Fruit fly (Drosophila melanogaster): Measurements from ENCODE around the gene Strump.

Gene Strump

DNA sequence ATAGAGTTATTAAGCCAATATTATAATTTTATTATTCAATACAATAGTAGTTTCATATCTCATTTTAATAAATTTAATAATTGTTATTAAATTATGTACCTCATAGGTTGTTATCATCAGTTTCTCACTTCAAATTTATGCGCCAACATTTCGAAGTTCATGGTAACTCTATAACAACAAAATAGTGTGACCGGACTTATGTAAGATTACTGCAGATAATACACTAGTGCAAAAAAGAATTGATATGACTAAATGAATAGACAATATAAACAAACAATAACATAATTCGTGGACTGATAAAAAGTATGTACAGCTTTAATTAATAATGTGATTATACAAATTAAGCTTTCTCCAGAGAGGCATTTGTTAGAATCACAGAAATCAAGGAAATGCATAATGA lies at the start of gene Strump:
Gene Strump, plus strand, starts transcription at position 212 of the 400 bp plus-strand sequence.
- no peak for TF ChIP-seq CTCF (optimal IDR thresholded peaks at IDR 0.05)
- TF ChIP-seq CG8478 (optimal IDR thresholded peaks at IDR 0.05) = no peak

DNA sequence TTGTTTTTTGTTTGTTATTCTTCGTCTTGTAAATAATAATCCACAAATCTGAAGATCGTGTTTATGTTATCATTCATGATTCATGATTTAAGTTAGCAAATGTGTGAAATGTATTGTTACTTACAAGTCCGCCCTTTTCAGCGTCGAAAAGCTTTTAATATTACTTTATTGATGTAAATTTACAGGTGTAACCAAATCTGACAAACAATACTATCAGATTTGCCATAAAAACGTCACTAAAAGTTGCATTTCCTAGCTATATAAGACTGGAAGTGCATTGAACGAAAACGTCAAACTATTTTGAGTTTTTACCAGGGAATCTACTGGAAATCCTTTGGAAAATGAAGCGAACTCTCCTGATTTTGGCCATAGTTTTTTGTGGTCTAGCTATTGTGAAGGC lies 39.6 kb upstream of the Strump start, which contains the start of gene CG33258:
Gene CG33258, plus strand, starts transcription at position 301 of the 400 bp plus-strand sequence.
- no peak for TF ChIP-seq CG8478 (optimal IDR thresholded peaks at IDR 0.05)
- TF ChIP-seq CTCF (optimal IDR thresholded peaks at IDR 0.05) = no peak

DNA sequence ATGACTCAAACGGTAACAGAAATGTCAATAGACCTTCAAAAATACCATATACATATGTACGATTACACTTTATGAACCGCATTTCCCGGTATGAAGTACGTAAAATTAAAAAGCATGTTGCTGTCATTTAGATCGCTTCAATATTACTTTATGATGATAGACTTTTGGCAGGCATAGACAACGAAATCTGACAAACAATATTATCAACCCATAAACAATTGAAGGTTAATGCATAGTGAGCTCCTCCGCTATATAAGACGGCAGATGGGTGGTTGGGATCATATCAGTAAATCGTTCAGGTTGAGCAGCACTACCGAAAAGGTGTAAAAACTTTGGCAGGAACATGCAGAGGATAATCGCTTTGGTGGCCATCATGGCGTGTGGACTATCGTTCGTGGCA lies 38.1 kb upstream of the Strump start, which contains the start of gene CG13075:
Gene CG13075, plus strand, starts transcription at position 301 of the 400 bp plus-strand sequence.
- TF ChIP-seq CG8478 (optimal IDR thresholded peaks at IDR 0.05) (no peak), CTCF (optimal IDR thresholded peaks at IDR 0.05) (no peak)

DNA sequence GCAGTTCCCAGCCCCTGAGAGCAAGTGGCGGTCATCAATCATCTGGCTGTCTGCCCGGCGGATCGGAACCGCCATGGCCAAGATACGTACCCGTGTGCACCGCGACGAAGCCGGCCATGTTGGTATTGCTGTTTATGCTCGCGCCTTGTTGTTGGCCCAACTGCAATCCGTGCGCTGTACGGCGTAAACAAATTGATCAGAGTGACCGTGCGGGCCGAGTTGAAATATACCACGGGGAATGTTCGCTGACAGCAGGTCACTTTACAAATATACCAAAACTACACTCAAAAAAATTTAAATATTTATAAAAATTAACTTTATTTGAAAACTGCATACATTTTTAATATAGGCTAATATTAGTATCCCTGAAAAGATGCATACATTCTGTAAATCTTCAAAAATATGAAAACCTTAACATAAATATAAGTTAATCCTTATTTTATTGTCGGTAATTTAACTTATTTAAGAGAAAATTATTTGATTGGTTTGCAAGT lies 34.4 kb upstream of the Strump start, which contains the start of gene Tasp1:
Gene Tasp1, minus strand, starts transcription at position 203 of the 494 bp plus-strand sequence.
- no peak for TF ChIP-seq CG8478 (optimal IDR thresholded peaks at IDR 0.05)
- no peak for TF ChIP-seq CTCF (optimal IDR thresholded peaks at IDR 0.05)

DNA sequence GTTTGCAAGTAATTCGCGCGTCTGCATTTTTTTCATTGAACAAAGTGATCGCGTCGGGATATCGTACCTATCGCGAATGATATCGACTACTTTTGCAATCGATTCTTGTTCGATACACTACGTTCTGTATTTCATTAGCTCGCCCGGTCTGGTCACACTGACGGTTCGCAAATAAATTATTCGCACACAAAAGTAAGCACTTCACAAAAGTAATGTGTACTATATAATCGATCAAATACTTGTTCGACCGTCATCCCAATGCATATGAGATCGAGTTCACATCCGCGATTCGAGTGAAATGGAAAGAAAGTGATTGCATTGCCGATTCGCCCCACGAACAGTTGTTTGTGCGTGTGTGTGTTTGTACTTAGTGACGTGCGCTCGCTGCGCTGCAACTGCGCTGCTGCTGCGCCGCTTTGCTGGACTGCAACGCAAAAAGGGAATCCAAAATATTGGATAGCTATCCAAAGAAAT lies 31.4 kb upstream of the Strump start, which contains the start of the genes CG5235 and ClC-c:
Gene CG5235, minus strand, starts transcription at position 63 of the 474 bp plus-strand sequence.
Gene ClC-c, plus strand, starts transcription at position 125 of the 474 bp plus-strand sequence.
- TF ChIP-seq CTCF (optimal IDR thresholded peaks at IDR 0.05) (peak in 1 of 2 experiments; percentile 28), CG8478 (optimal IDR thresholded peaks at IDR 0.05) (no peak)

DNA sequence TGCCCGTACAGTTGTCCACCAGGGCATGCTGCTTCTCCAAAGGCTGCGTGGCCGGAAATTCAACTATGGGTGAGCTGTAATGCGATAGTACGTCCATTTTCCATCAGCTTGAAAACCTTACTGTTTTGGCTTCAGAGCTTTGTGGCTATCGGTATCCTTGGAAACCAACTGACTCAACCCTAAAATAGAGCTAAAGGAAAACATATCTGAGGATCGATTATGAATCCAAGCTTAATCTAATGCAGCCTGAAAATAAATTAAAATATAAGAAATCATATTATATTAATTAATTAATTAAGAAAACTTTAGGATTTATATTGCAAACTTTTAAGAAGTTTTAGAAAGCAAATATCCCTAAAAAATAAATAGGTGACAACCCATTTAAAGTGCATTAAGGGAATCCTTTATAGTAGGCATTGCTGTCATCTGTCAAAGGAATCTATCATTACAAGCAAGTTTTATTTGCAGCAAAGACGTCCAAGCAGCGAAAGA lies 24.4 kb upstream of the Strump start, which contains the start of the genes CG13074 and ATPsynbetaL:
Gene CG13074, minus strand, starts transcription at position 101 of the 492 bp plus-strand sequence.
Gene ATPsynbetaL, plus strand, starts transcription at position 442 of the 492 bp plus-strand sequence.
- TF ChIP-seq CG8478 (optimal IDR thresholded peaks at IDR 0.05) (no peak), CTCF (optimal IDR thresholded peaks at IDR 0.05) (no peak)

DNA sequence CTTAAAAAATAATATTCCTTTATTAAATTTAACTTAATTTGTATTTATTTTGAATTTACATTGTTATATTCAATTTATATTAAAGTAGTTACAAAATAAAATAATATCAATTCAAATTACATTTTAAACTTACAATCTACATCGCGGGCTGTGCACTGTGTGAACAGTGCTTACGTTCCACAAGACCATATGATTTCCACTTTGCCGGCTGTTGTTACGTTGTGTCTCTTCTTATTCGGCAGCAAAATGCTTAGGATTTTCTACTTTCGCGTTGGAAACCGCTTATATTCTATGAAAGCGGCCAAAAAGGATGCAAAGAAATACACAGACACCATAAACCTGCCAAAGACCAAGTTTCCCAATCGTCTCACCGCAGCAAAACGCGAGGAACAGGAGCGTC lies 21.7 kb upstream of the Strump start, which contains the start of gene IleRS-m:
Gene IleRS-m, plus strand, starts transcription at position 222 of the 400 bp plus-strand sequence.
- TF ChIP-seq CTCF (optimal IDR thresholded peaks at IDR 0.05) = no peak
- no peak for TF ChIP-seq CG8478 (optimal IDR thresholded peaks at IDR 0.05)

DNA sequence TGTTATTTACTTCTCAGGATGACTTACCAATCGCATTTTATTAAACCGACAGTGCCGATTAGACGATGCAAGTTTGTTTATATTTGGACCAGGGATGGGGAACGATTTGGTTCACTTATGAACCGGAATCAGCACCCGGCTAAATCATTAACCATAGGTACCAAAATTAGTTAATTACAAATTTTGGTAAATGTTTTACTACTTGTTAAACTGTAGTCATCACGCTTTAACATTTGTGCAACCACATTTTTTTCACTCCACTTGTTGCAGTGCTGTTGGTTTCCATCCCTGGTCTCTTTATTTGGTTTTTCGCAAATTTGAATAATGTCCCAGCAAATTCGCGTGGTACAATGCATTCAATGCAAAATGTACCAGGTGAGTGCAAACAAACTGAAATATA lies 16.3 kb upstream of the Strump start, which contains the start of the genes IntS9 and CG43295:
Gene IntS9, minus strand, starts transcription at position 100 of the 400 bp plus-strand sequence.
Gene CG43295, plus strand, starts transcription at position 325 of the 400 bp plus-strand sequence.
- TF ChIP-seq CTCF (optimal IDR thresholded peaks at IDR 0.05) = no peak
- TF ChIP-seq CG8478 (optimal IDR thresholded peaks at IDR 0.05) = no peak

DNA sequence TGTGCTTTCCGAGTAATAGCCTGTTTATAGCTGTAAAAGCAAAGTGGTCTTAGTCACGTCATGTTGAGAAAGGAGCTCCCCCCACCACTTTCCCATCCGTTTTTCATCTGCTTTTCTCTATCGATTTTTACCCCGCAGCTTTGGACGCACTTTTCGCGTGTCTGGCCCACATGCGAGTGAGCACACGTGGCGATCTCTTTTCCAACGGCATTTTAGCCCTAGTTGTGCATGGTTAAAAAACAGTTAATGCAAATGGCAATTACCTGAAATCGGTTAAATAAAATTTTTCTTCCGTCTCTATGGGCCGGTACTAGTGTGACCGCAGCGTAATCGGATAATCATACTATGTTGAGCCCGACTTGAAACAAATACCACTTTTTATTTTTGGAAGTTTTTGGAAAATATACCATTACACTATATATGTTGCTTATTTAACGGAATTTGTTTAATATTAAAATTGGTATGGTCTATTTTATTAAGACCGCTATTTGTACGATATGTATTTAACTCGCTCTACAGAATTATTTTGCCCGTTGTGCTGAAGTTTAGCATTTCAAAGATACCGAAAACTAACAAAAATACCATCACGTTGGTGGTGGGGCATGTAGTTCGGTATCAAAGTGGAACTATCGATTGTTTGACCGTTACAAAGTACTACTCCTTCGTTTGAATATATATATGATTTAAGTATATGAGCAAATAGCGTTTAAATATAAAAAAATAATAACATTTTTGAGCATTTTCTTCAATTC lies 9.6 kb upstream of the Strump start, which contains the start of gene Zn72D:
Gene Zn72D, minus strand, starts transcription at position 558 of the 752 bp plus-strand sequence.
- no peak for TF ChIP-seq CTCF (optimal IDR thresholded peaks at IDR 0.05)
- TF ChIP-seq CG8478 (optimal IDR thresholded peaks at IDR 0.05) = no peak

DNA sequence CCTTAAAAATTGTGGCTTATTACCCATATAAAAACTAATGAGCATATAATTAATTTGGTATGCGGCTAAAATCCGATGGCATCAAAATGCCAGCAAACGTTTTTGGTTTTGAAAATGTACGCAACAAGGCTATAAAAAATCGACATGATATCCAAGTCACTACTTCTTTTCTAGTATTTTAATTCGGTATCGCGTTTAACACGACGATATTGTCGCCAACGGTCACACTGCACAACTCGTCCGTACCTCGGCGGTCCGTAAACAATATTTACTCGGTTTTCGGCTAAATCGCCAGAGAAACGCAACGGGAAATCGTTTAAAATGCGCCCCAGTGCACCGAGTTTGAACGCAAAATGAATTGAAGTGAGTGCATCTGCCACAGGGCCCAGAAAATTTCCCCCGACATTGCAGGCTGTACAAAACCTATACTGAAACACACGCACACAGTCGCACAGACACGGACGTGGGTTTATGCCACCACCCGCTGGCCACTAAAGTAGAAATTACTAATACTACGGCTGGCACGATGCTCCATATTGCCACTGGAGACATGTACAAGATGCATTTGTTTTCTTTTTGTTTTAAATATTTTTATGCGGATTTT lies 8.7 kb upstream of the Strump start, which contains the start of gene Taf4:
Gene Taf4, plus strand, starts transcription at position 210 of the 604 bp plus-strand sequence.
- TF ChIP-seq CTCF (optimal IDR thresholded peaks at IDR 0.05) (peak in 1 of 2 experiments; percentile 1), CG8478 (optimal IDR thresholded peaks at IDR 0.05) (no peak)

DNA sequence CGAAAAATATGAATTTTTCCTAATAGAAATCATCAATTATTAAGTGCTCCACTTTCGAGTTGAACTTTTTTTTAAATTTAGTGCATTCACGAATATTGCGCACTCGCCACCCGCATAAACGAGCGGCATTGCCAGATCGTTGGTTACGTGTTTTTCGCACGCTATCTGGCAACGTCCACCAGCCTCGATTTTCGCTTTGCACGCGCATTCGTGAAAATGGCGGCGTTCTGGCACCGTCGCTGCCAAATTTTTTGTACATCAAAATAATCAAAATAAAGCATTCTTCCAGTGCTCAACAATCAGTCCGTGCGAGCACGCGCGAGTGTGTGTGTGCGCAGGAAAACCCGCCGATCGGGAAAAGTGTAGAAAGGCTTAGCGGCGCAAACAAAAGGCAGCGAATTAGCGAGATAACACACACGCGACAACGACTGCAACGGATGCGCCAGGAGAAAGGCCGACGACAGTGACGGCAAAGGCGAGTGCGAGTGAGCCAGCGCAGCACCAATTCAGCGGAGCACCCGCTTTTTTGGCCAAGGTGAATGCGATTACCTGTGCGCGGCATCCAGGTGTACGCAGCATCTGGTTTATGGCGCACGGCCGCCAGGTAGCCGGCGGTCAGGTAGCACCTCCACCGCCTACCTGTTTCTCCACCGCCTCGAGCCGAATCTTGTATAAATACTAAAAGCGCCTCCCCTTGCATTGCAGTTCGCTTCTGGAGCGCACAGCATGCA lies 8.0 kb upstream of the Strump start:
- peak in 1 of 2 experiments; percentile 13 for TF ChIP-seq CTCF (optimal IDR thresholded peaks at IDR 0.05)
- no peak for TF ChIP-seq CG8478 (optimal IDR thresholded peaks at IDR 0.05)

DNA sequence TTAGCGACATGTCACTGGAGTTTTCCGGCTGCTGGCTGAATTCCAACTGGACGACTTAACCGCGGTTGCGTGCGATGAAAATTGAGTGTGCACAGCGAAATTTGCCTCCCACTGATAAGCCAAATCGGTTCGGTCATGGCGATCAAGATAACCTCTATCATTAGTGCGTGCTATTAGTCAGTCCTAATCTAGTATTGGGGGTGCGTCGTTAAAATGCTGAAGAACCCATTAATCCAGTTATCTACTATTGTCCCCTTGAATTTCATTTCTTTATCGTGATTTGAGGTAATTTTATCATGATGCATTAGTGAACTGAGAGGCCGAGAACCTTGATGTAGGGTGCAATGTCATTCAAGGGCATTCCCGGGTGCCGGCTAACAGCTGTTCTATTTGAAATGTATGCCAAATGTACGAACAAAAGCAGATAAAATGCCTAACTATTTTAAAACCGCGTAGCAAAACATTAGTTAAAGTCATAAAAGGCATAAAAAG lies 6.7 kb downstream of the Strump start, which contains the start of gene Pgm1:
Gene Pgm1, minus strand, starts transcription at position 51 of the 492 bp plus-strand sequence.
- TF ChIP-seq CTCF (optimal IDR thresholded peaks at IDR 0.05) (no peak), CG8478 (optimal IDR thresholded peaks at IDR 0.05) (no peak)

DNA sequence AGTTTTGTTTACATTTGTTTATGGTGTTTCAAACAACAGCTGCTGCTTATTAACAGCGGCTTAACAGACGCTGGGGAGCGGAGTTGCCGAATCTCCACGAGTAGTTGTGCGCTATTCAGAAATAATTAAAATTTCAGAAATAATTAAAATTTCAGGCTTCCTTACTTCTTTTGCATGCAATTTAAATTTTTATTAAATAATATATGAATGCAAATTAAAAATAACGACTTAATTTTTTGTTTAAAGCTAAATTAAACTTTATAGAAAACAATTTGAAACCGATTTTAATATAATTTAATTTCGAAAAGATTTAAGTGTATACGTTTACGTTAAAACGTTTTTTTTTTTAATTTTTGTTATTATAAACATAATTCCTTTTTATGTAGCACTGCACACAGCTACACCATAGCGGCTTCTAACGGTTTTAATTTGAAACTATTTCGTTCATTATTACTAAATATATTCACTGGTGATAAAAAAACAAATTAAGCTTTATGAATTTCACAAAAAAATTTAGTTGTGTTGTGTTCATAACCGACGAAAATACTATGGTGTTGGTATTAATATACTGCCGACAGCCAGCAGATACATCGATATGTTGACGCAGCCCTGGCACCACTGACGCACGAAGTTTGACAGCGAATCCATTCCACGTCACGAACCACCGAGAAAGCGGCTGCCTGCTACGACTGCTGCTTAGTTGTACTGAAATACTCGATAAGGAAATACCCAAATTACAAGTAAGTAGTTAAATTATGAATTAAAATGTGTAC lies 7.4 kb downstream of the Strump start, which contains the start of gene SsRbeta:
Gene SsRbeta, plus strand, starts transcription at position 645 of the 773 bp plus-strand sequence.
- TF ChIP-seq CG8478 (optimal IDR thresholded peaks at IDR 0.05) (no peak), CTCF (optimal IDR thresholded peaks at IDR 0.05) (peak in 1 of 2 experiments; percentile 35)

Measured in S2 (cell line).